Fruit fly (Drosophila melanogaster) whole organism: ENCODE results near the gene Cyp318a1.

Experiments
- CG8478 ChIP-seq: fragments of >200 bp; optimal IDR thresholded peaks from 2 replicates; lab custom pipeline; 2018; ENCODE audit warnings: inconsistent platforms
- Dll ChIP-seq: fragments of >200 bp; optimal IDR thresholded peaks from 2 replicates; lab custom pipeline; 2017
- EcR ChIP-seq, 2 experiments: fragments of >200 bp; optimal IDR thresholded peaks; 2 replicates each; lab custom pipeline; 2017; ENCODE audit warnings: missing biosample characterization in 2 of 2, missing genetic modification characterization in 2 of 2, missing genetic modification reagents in 2 of 2
- pan ChIP-seq: fragments of >200 bp; optimal IDR thresholded peaks from 2 replicates; lab custom pipeline; 2017
- psq ChIP-seq: fragments of >200 bp; optimal IDR thresholded peaks from 2 replicates; lab custom pipeline; 2017
- usp ChIP-seq: fragments of >200 bp; optimal IDR thresholded peaks from 2 replicates; lab custom pipeline; 2017; ENCODE audit warnings: missing biosample characterization, missing genetic modification characterization, mixed read lengths

Cyp318a1 gene

dm6 chrX:12032136-12032682 lies at the start of gene Cyp318a1:
Gene Cyp318a1, plus strand, starts transcription at chrX:12032632.
- TF ChIP-seq usp (GFP tag; lab: Kevin White, UChicago) (no peak), CG8478 (lab: Kevin White, UChicago) (no peak), Dll (lab: Kevin White, UChicago) (no peak), pan (lab: Kevin White, UChicago) (no peak), psq (lab: Kevin White, UChicago) (no peak), EcR (GFP tag; optimal IDR thresholded peaks at IDR 0.05; lab: Kevin White, UChicago) (no peak)

dm6 chrX:11983838-11984237 lies 48.6 kb upstream of the Cyp318a1 start:
- TF ChIP-seq usp (GFP tag; lab: Kevin White, UChicago) (no peak), Dll (lab: Kevin White, UChicago) (no peak), psq (lab: Kevin White, UChicago) (no peak), CG8478 (lab: Kevin White, UChicago) (no peak), EcR (GFP tag; optimal IDR thresholded peaks at IDR 0.05; lab: Kevin White, UChicago) (no peak), pan (lab: Kevin White, UChicago) (no peak)

dm6 chrX:11984987-11985386 lies 47.4 kb upstream of the Cyp318a1 start, which contains the start of gene cac:
Gene cac, minus strand, starts transcription at chrX:11985087.
- TF ChIP-seq pan (lab: Kevin White, UChicago) (no peak), psq (lab: Kevin White, UChicago) (no peak), usp (GFP tag; lab: Kevin White, UChicago) (no peak)

- no peak for TF ChIP-seq usp (GFP tag; lab: Kevin White, UChicago)
- TF ChIP-seq pan (lab: Kevin White, UChicago): no peak
- TF ChIP-seq CG8478 (lab: Kevin White, UChicago): no peak
- TF ChIP-seq EcR (GFP tag; optimal IDR thresholded peaks at IDR 0.05; lab: Kevin White, UChicago): no peak
- no peak for TF ChIP-seq psq (lab: Kevin White, UChicago)
- no peak for TF ChIP-seq Dll (lab: Kevin White, UChicago)
These were observed 44.8 kb upstream of the Cyp318a1 start, which contains the start of gene gd for dm6 chrX:11987664-11988063. Gene gd, minus strand, starts transcription at chrX:11987764.

- no peak for TF ChIP-seq CG8478 (lab: Kevin White, UChicago)
- no peak for TF ChIP-seq EcR (GFP tag; optimal IDR thresholded peaks at IDR 0.05; lab: Kevin White, UChicago)
- no peak for TF ChIP-seq psq (lab: Kevin White, UChicago)
- no peak for TF ChIP-seq pan (lab: Kevin White, UChicago)
These were observed 43.5 kb upstream of the Cyp318a1 start, which contains the start of gene tsg for dm6 chrX:11988912-11989311. Gene tsg, minus strand, starts transcription at chrX:11988948.

- TF ChIP-seq CG8478 (lab: Kevin White, UChicago) (no peak), EcR (GFP tag; optimal IDR thresholded peaks at IDR 0.05; lab: Kevin White, UChicago) (no peak), pan (lab: Kevin White, UChicago) (no peak), psq (lab: Kevin White, UChicago) (no peak), usp (GFP tag; lab: Kevin White, UChicago) (no peak), Dll (lab: Kevin White, UChicago) (no peak)
These were observed 39.8 kb upstream of the Cyp318a1 start, which contains the start of gene CG18130 for dm6 chrX:11992668-11993067. Gene CG18130, minus strand, starts transcription at chrX:11992768.

dm6 chrX:11993279-11993678 lies 39.2 kb upstream of the Cyp318a1 start:
- TF ChIP-seq Dll (lab: Kevin White, UChicago) (no peak), psq (lab: Kevin White, UChicago) (no peak), pan (lab: Kevin White, UChicago) (no peak), CG8478 (lab: Kevin White, UChicago) (no peak), usp (GFP tag; lab: Kevin White, UChicago) (no peak), EcR (GFP tag; optimal IDR thresholded peaks at IDR 0.05; lab: Kevin White, UChicago) (no peak)

- no peak for TF ChIP-seq EcR (GFP tag; optimal IDR thresholded peaks at IDR 0.05; lab: Kevin White, UChicago)
- TF ChIP-seq CG8478 (lab: Kevin White, UChicago): no peak
- no peak for TF ChIP-seq Dll (lab: Kevin White, UChicago)
- no peak for TF ChIP-seq pan (lab: Kevin White, UChicago)
- TF ChIP-seq psq (lab: Kevin White, UChicago): no peak
These were observed 32.3 kb upstream of the Cyp318a1 start for dm6 chrX:11999974-12000618.

dm6 chrX:12001005-12001404 lies 31.4 kb upstream of the Cyp318a1 start:
- TF ChIP-seq pan (lab: Kevin White, UChicago) (no peak), CG8478 (lab: Kevin White, UChicago) (no peak), EcR (GFP tag; optimal IDR thresholded peaks at IDR 0.05; lab: Kevin White, UChicago) (no peak), psq (lab: Kevin White, UChicago) (no peak), Dll (lab: Kevin White, UChicago) (no peak)

dm6 chrX:12003437-12004394 lies 28.7 kb upstream of the Cyp318a1 start, which contains the start of gene fw:
Gene fw, minus strand, starts transcription at chrX:12003914.
- TF ChIP-seq usp (GFP tag; lab: Kevin White, UChicago) (no peak), Dll (lab: Kevin White, UChicago) (no peak), EcR (GFP tag; optimal IDR thresholded peaks at IDR 0.05; lab: Kevin White, UChicago) (no peak), psq (lab: Kevin White, UChicago) (no peak), CG8478 (lab: Kevin White, UChicago) (no peak), pan (lab: Kevin White, UChicago) (no peak)
